Fruit fly (Drosophila melanogaster) whole organism, prepupa: ENCODE results near the gene Mkp3.
A peak's percentile ranks its signal among the peaks of the same experiment; 100 is the strongest.

Source experiments
- Blimp-1 ChIP-seq: fragments of 200-800 bp; sonication (Bioruptor generic); optimal IDR thresholded peaks from 3 replicates; lab custom pipeline; 2017; ENCODE audit warnings: missing biosample characterization, missing genetic modification characterization, mild to moderate bottlenecking, moderate library complexity, missing genetic modification reagents
- CG10631 ChIP-seq: fragments of 200-800 bp; sonication (Bioruptor generic); optimal IDR thresholded peaks from 2 replicates; lab custom pipeline; 2016; ENCODE audit warnings: missing biosample characterization, missing genetic modification characterization
- CG10669 ChIP-seq: fragments of 200-800 bp; sonication (Bioruptor generic); optimal IDR thresholded peaks from 3 replicates; lab custom pipeline; 2018; ENCODE audit warnings: missing biosample characterization, mild to moderate bottlenecking, missing genetic modification characterization, moderate library complexity
- CG11294 ChIP-seq: fragments of 200-800 bp; sonication (Bioruptor generic); IDR thresholded peaks from 2 replicates; pipeline ENCODE4 v1.3.6; 2022; ENCODE audit warnings: missing biosample characterization, missing genetic modification characterization
- CG11762 ChIP-seq: fragments of 200-800 bp; sonication (Bioruptor generic); optimal IDR thresholded peaks from 3 replicates; lab custom pipeline; 2016; ENCODE audit warnings: missing biosample characterization, missing genetic modification characterization; ENCODE audit not compliant: insufficient read depth
- CG11902 ChIP-seq: fragments of 200-800 bp; sonication (Bioruptor generic); optimal IDR thresholded peaks from 3 replicates; lab custom pipeline; 2016; ENCODE audit warnings: missing biosample characterization, missing genetic modification characterization
- CG15336 ChIP-seq: fragments of 200-800 bp; sonication (Bioruptor generic); IDR thresholded peaks from 2 replicates; pipeline ENCODE4 v1.3.6; 2022; ENCODE audit warnings: missing biosample characterization, missing genetic modification characterization
- CG1621 ChIP-seq: fragments of 200-800 bp; sonication (Bioruptor generic); optimal IDR thresholded peaks from 3 replicates; lab custom pipeline; 2018; ENCODE audit warnings: missing biosample characterization, mild to moderate bottlenecking, missing genetic modification characterization
- CG16779 ChIP-seq: fragments of 200-800 bp; sonication (Bioruptor generic); optimal IDR thresholded peaks from 3 replicates; lab custom pipeline; 2017; ENCODE audit warnings: missing biosample characterization, mild to moderate bottlenecking, missing genetic modification characterization
- CG3032 ChIP-seq: fragments of 200-800 bp; optimal IDR thresholded peaks from 2 replicates; lab custom pipeline; 2019; ENCODE audit warnings: missing biosample characterization, mild to moderate bottlenecking, missing genetic modification characterization, moderate library complexity
- CG32006 ChIP-seq: fragments of 200-800 bp; sonication (Bioruptor generic); optimal IDR thresholded peaks from 3 replicates; lab custom pipeline; 2017; ENCODE audit warnings: missing biosample characterization, mild to moderate bottlenecking, missing genetic modification characterization
- CG3919 ChIP-seq: fragments of 200-800 bp; sonication (Bioruptor generic); optimal IDR thresholded peaks from 3 replicates; lab custom pipeline; 2016; ENCODE audit warnings: missing biosample characterization, missing genetic modification characterization
- CG4318 ChIP-seq: fragments of 200-800 bp; sonication (Bioruptor generic); optimal IDR thresholded peaks from 3 replicates; lab custom pipeline; 2017; ENCODE audit warnings: missing biosample characterization, mild to moderate bottlenecking, missing genetic modification characterization
- CG6163 ChIP-seq: fragments of 200-800 bp; sonication (Bioruptor generic); IDR thresholded peaks from 3 replicates; pipeline ENCODE4 v1.3.6; 2022; ENCODE audit warnings: missing biosample characterization, missing genetic modification characterization
- CG6276 ChIP-seq: fragments of 200-800 bp; sonication (Bioruptor generic); optimal IDR thresholded peaks from 2 replicates; lab custom pipeline; 2017; ENCODE audit warnings: missing biosample characterization, mild to moderate bottlenecking, missing genetic modification characterization
- CG6792 ChIP-seq: fragments of 200-800 bp; sonication (Bioruptor generic); optimal IDR thresholded peaks from 3 replicates; lab custom pipeline; 2016; ENCODE audit warnings: missing biosample characterization, missing genetic modification characterization
- CG6808 ChIP-seq: fragments of 200-800 bp; sonication (Bioruptor generic); optimal IDR thresholded peaks from 3 replicates; lab custom pipeline; 2017; ENCODE audit warnings: missing biosample characterization, missing genetic modification characterization, mild to moderate bottlenecking, moderate library complexity, missing genetic modification reagents
- CG6854 ChIP-seq: fragments of 200-800 bp; sonication (Bioruptor generic); optimal IDR thresholded peaks from 2 replicates; lab custom pipeline; 2017; ENCODE audit warnings: missing biosample characterization, mild to moderate bottlenecking, missing genetic modification characterization
- CG8119 ChIP-seq: fragments of 200-800 bp; sonication (Bioruptor generic); IDR thresholded peaks from 3 replicates; pipeline ENCODE4 v1.3.6; 2022; ENCODE audit warnings: missing biosample characterization, missing genetic modification characterization
- CG8319 ChIP-seq: fragments of 200-800 bp; sonication (Bioruptor generic); optimal IDR thresholded peaks from 3 replicates; lab custom pipeline; 2016; ENCODE audit warnings: missing biosample characterization, missing genetic modification characterization
- CG9139 ChIP-seq: fragments of 200-800 bp; sonication (Bioruptor generic); optimal IDR thresholded peaks from 3 replicates; lab custom pipeline; 2017; ENCODE audit warnings: missing biosample characterization, mild to moderate bottlenecking, missing genetic modification characterization
- Eip75B ChIP-seq: fragments of 200-800 bp; sonication (Bioruptor generic); optimal IDR thresholded peaks from 3 replicates; lab custom pipeline; 2016; ENCODE audit warnings: missing biosample characterization, missing genetic modification characterization
- Eip78C ChIP-seq: fragments of 200-800 bp; sonication (Bioruptor generic); peaks from one replicate; lab custom pipeline; 2016; ENCODE audit warnings: missing biosample characterization, missing genetic modification characterization
- Eip93F ChIP-seq: fragments of 200-800 bp; sonication (Bioruptor generic); optimal IDR thresholded peaks from 2 replicates; lab custom pipeline; 2016; ENCODE audit warnings: missing biosample characterization, mild to moderate bottlenecking, missing genetic modification characterization
- Ets21C ChIP-seq: fragments of 200-800 bp; sonication (Bioruptor generic); optimal IDR thresholded peaks from 3 replicates; lab custom pipeline; 2016; ENCODE audit warnings: missing biosample characterization, missing genetic modification characterization
- Ets96B ChIP-seq: fragments of 200-800 bp; optimal IDR thresholded peaks from 2 replicates; lab custom pipeline; 2019; ENCODE audit warnings: missing biosample characterization, mild to moderate bottlenecking, missing genetic modification characterization, moderate library complexity
- Gug ChIP-seq: fragments of 200-800 bp; sonication (Bioruptor generic); IDR thresholded peaks from 2 replicates; pipeline ENCODE4 v1.3.6; 2022; ENCODE audit warnings: missing biosample characterization, missing genetic modification characterization
- Hr38 ChIP-seq: sonication (Bioruptor generic); optimal IDR thresholded peaks from 2 replicates; lab custom pipeline; 2016; ENCODE audit warnings: missing biosample characterization, missing genetic modification characterization
- Hr39 ChIP-seq: fragments of 200-800 bp; sonication (Bioruptor generic); optimal IDR thresholded peaks from 2 replicates; lab custom pipeline; 2016; ENCODE audit warnings: missing biosample characterization, missing genetic modification characterization
- Lpt ChIP-seq: fragments of 200-800 bp; sonication (Bioruptor generic); optimal IDR thresholded peaks from 3 replicates; lab custom pipeline; 2016; ENCODE audit warnings: missing biosample characterization, missing genetic modification characterization
- Met ChIP-seq: fragments of 200-800 bp; sonication (Bioruptor generic); optimal IDR thresholded peaks from 3 replicates; lab custom pipeline; 2016; ENCODE audit warnings: missing biosample characterization, missing genetic modification characterization
- Sox102F ChIP-seq: fragments of 200-800 bp; sonication (Bioruptor generic); optimal IDR thresholded peaks from 2 replicates; lab custom pipeline; 2016; ENCODE audit warnings: missing biosample characterization, mild to moderate bottlenecking, missing genetic modification characterization
- Sox14 ChIP-seq: fragments of 200-800 bp; sonication (Bioruptor generic); optimal IDR thresholded peaks from 3 replicates; lab custom pipeline; 2016; ENCODE audit warnings: missing biosample characterization, missing genetic modification characterization
- acj6 ChIP-seq: fragments of 200-800 bp; sonication (Bioruptor generic); optimal IDR thresholded peaks from 3 replicates; lab custom pipeline; 2016; ENCODE audit warnings: missing biosample characterization, missing genetic modification characterization
- cyc ChIP-seq: fragments of 200-800 bp; sonication (Bioruptor generic); optimal IDR thresholded peaks from 3 replicates; lab custom pipeline; 2016; ENCODE audit warnings: missing biosample characterization, missing genetic modification characterization
- dac ChIP-seq: fragments of 200-800 bp; sonication (Bioruptor generic); optimal IDR thresholded peaks from 2 replicates; lab custom pipeline; 2017; ENCODE audit warnings: missing biosample characterization, mild to moderate bottlenecking, missing genetic modification characterization
- eg ChIP-seq: fragments of 200-800 bp; sonication (Bioruptor generic); IDR thresholded peaks from 3 replicates; pipeline ENCODE4 v1.3.6; 2022; ENCODE audit warnings: missing biosample characterization, missing genetic modification characterization
- fd59A ChIP-seq: fragments of 200-800 bp; sonication (Bioruptor generic); optimal IDR thresholded peaks from 2 replicates; lab custom pipeline; 2017; ENCODE audit warnings: missing biosample characterization, mild to moderate bottlenecking, missing genetic modification characterization, missing genetic modification reagents
- fd85E ChIP-seq: fragments of 200-800 bp; sonication (Bioruptor generic); optimal IDR thresholded peaks from 3 replicates; lab custom pipeline; 2016; ENCODE audit warnings: missing biosample characterization, missing genetic modification characterization
- fkh ChIP-seq: fragments of 200-800 bp; sonication (Bioruptor generic); optimal IDR thresholded peaks from 3 replicates; lab custom pipeline; 2017; ENCODE audit warnings: missing biosample characterization, mild to moderate bottlenecking, missing genetic modification characterization, moderate library complexity
- lz ChIP-seq: fragments of 200-800 bp; sonication (Bioruptor generic); optimal IDR thresholded peaks from 3 replicates; lab custom pipeline; 2016; ENCODE audit warnings: missing biosample characterization, missing genetic modification characterization
- net ChIP-seq: fragments of 200-800 bp; sonication (Bioruptor generic); optimal IDR thresholded peaks from 3 replicates; lab custom pipeline; 2016; ENCODE audit warnings: missing biosample characterization, missing genetic modification characterization
- pdm3 ChIP-seq: fragments of 200-800 bp; sonication (Bioruptor generic); optimal IDR thresholded peaks from 3 replicates; lab custom pipeline; 2016; ENCODE audit warnings: missing biosample characterization, missing genetic modification characterization
- salr ChIP-seq, 2 experiments: fragments of 200-800 bp; sonication (Bioruptor generic); optimal IDR thresholded peaks; 3 replicates each; lab custom pipeline; 2016 to 2018; ENCODE audit warnings: missing biosample characterization in 2 of 2, missing genetic modification characterization in 2 of 2, mild to moderate bottlenecking in 1 of 2
- spab ChIP-seq: fragments of 200-800 bp; sonication (Bioruptor generic); optimal IDR thresholded peaks from 2 replicates; lab custom pipeline; 2017; ENCODE audit warnings: missing biosample characterization, mild to moderate bottlenecking, missing genetic modification characterization, missing genetic modification reagents
- svp ChIP-seq: fragments of 200-800 bp; sonication (Bioruptor generic); peaks from one replicate; lab custom pipeline; 2016; ENCODE audit warnings: missing biosample characterization, missing genetic modification characterization
- vri ChIP-seq: fragments of 200-800 bp; sonication (Bioruptor generic); optimal IDR thresholded peaks from 3 replicates; lab custom pipeline; 2016; ENCODE audit warnings: missing biosample characterization, mild to moderate bottlenecking, missing genetic modification characterization

Gene Mkp3

dm6 chr3L:19045299-19046025 lies 40.8 kb downstream of the Mkp3 start, which contains the start of gene nkd (continued):
- peak; percentile 86 for TF ChIP-seq Met (GFP tag; lab: Kevin White, UChicago)
- TF ChIP-seq acj6 (GFP tag; lab: Kevin White, UChicago), result peak; percentile 82
- peak; percentile 68 for TF ChIP-seq CG9139 (GFP tag; lab: Kevin White, UChicago)
- peak; percentile 70 for TF ChIP-seq Hr39
- peak; percentile 78 for TF ChIP-seq Sox102F (GFP tag; lab: Kevin White, UChicago)
- peak; percentile 75 for TF ChIP-seq lz (GFP tag; lab: Kevin White, UChicago)
- TF ChIP-seq Sox14 (GFP tag; lab: Kevin White, UChicago), result peak; percentile 81
- TF ChIP-seq CG10631 (GFP tag; lab: Kevin White, UChicago), result peak; percentile 79
- peak; percentile 95 for TF ChIP-seq eg (GFP tag; lab: Robert Waterston, UW)
- peak; percentile 70 for TF ChIP-seq CG11294 (GFP tag; lab: Robert Waterston, UW)
- peak; percentile 55 for TF ChIP-seq spab (GFP tag; lab: Kevin White, UChicago)
- peak; percentile 63 for TF ChIP-seq Ets21C (GFP tag; lab: Kevin White, UChicago)
- peak; percentile 67 for TF ChIP-seq Gug (GFP tag; lab: Robert Waterston, UW)
- TF ChIP-seq Blimp-1 (GFP tag; lab: Kevin White, UChicago), result no peak
- peak; percentile 44 for TF ChIP-seq Eip75B (GFP tag; lab: Kevin White, UChicago)
- TF ChIP-seq CG4318, result peak; percentile 33

- TF ChIP-seq CG1621 (tag; lab: Kevin White, UChicago) (no peak), fkh (GFP tag; lab: Kevin White, UChicago) (peak; percentile 46), CG15336 (GFP tag; lab: Robert Waterston, UW) (peak; percentile 11; the same call in 1 of the 2 replicates), net (no peak), CG8319 (no peak), CG6808 (GFP tag; lab: Kevin White, UChicago) (no peak), dac (GFP tag; lab: Kevin White, UChicago) (no peak), vri (GFP tag; lab: Kevin White, UChicago) (no peak), Hr38 (no peak), Lpt (GFP tag; lab: Kevin White, UChicago) (no peak), cyc (GFP tag; lab: Kevin White, UChicago) (no peak), CG6792 (GFP tag; lab: Kevin White, UChicago) (no peak), Ets96B (tag; lab: Kevin White, UChicago) (no peak), CG10631 (GFP tag; lab: Kevin White, UChicago) (no peak), eg (GFP tag; lab: Robert Waterston, UW) (peak; percentile 15), CG11294 (GFP tag; lab: Robert Waterston, UW) (no peak), svp (GFP tag; lab: Kevin White, UChicago) (no peak), CG10669 (GFP tag; lab: Kevin White, UChicago) (no peak), CG6854 (no peak), pdm3 (GFP tag; lab: Kevin White, UChicago) (no peak), Sox14 (GFP tag; lab: Kevin White, UChicago) (no peak), Met (GFP tag; lab: Kevin White, UChicago) (no peak), fd59A (GFP tag; lab: Kevin White, UChicago) (no peak), CG3919 (GFP tag; lab: Kevin White, UChicago) (no peak), CG16779 (tag; lab: Kevin White, UChicago) (no peak), Eip78C (GFP tag; lab: Kevin White, UChicago) (peak; percentile 55), CG11902 (GFP tag; lab: Kevin White, UChicago) (no peak), CG6276 (GFP tag; lab: Kevin White, UChicago) (peak; percentile 40), CG3032 (tag; lab: Kevin White, UChicago) (no peak), Eip93F (GFP tag; lab: Kevin White, UChicago) (no peak), CG6163 (GFP tag; lab: Robert Waterston, UW) (peak; percentile 43; the same call in 2 of the 3 replicates), salr (GFP tag; optimal IDR thresholded peaks at IDR 0.05; lab: Kevin White, UChicago) (no peak), CG11762 (GFP tag; lab: Kevin White, UChicago) (no peak), fd85E (GFP tag; lab: Kevin White, UChicago) (no peak), CG32006 (GFP tag; lab: Kevin White, UChicago) (no peak), acj6 (GFP tag; lab: Kevin White, UChicago) (no peak), Gug (GFP tag; lab: Robert Waterston, UW) (no peak), CG8119 (GFP tag; lab: Robert Waterston, UW) (no peak; the same call in 2 of the 3 replicates)
Measured at dm6 chr3L:19044589-19045298, 41.5 kb downstream of the Mkp3 start.
